Fruit fly (Drosophila melanogaster) whole organism, wandering third instar larva: ENCODE measurements around the gene CG12016.

Experiments
- OdsH ChIP-seq: fragments of 200-800 bp; sonication (Bioruptor generic); optimal IDR thresholded peaks from 2 replicates; lab custom pipeline; 2016; ENCODE audit warnings: missing biosample characterization, mild to moderate bottlenecking, missing genetic modification characterization
- jim ChIP-seq: fragments of 175-275, 200-325 bp; sonication (Bioruptor generic); optimal IDR thresholded peaks from 2 replicates; lab custom pipeline; 2016; ENCODE audit warnings: missing biosample characterization, mild to moderate bottlenecking, missing genetic modification characterization
- lola ChIP-seq: fragments of >200 bp; optimal IDR thresholded peaks from 2 replicates; lab custom pipeline; 2017; ENCODE audit warnings: missing biosample characterization, missing genetic modification characterization
- pan ChIP-seq: fragments of >200 bp; optimal IDR thresholded peaks from 2 replicates; lab custom pipeline; 2017
- psq ChIP-seq: fragments of 200-800 bp; sonication (Bioruptor generic); optimal IDR thresholded peaks from 3 replicates; lab custom pipeline; 2017; ENCODE audit warnings: missing biosample characterization, mild to moderate bottlenecking, missing genetic modification characterization, moderate library complexity
- usp ChIP-seq: fragments of >200 bp; optimal IDR thresholded peaks from 2 replicates; lab custom pipeline; 2017; ENCODE audit warnings: missing biosample characterization, missing genetic modification characterization

DNA sequence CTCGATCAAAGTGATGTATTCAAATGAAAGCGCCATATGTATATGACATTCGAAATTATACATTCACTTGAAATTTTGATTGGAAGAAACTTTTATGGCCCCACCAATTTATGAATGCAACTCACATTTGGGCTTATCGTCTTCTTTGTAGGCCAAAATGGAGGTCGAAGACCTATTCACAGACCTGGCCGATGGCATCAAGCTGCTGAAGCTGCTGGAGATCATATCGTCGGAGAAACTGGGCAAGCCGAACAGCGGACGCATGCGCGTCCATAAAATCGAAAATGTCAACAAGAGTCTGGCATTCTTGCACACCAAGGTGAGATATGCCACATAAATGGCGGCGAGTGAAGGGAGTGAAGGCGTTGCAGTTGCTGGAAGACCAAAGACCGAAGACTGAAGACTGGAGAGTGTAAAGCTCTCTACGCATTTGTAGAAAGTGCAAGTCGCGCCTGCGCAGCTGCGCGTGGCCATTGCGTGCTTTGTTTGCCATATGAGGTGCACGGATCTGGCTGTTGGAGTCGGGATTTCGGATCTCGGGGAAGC is 32.5 kb downstream of the CG12016 start:
- TF ChIP-seq pan (lab: Kevin White, UChicago), result no peak
- no peak for TF ChIP-seq lola (GFP tag; lab: Kevin White, UChicago)
- TF ChIP-seq usp (GFP tag; lab: Kevin White, UChicago), result no peak
- no peak for TF ChIP-seq jim (GFP tag; lab: Kevin White, UChicago)
- TF ChIP-seq psq, result no peak
- TF ChIP-seq OdsH (GFP tag; lab: Kevin White, UChicago), result no peak
